2 fruit fly cellular contexts compared by ENCODE assay signal in the genomic region with DNA sequence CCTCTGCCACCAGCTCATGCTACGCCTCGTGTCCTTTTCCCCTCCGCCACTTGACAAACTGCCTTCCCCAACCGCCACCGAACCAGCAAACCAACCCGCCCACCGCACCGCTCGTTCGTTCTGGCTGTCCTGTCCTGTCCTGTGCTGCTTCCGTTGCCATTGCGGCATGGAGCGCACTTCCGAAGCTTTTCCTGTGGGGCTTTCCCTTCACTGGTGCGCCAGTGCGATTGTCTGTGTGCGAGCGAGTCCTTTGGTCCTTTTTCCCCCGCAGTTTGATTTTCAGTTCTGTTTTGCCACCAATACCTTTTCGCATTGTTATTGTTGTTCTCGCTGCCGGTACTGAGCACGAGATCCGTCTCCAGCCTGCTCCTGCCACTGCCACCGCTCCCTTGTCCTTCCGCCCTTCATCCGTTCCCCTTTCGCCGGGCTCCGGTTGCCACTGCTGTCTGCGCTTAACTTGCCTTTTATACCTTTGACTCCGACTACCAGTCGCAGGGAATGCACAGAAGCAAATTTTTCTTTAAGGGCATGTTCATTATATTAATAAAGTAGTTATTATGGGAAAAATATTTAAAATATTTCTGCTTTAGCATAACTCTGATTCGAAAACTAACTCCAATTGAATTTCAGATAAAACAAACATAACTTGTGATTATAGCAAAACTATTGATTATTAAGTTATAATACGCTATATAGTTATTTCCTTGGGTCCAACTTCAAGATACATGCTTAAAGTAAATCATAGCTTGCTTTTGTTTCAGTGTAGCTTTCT.
TF ChIP-seq lines count a peak whose summit lies in the region.

No protein-coding gene starts in this region.

TF ChIP-seq in whole organism, embryonic, 481 proteins besides CTCF, POLR2A, EP300 and RAD21 (continued from another document and continues in another):
- peak; percentile 66 for TF ChIP-seq unpg (GFP tag; optimal IDR thresholded peaks at IDR 0.05; lab: Kevin White, UChicago)
- TF ChIP-seq CG13287 (GFP tag; IDR thresholded peaks at IDR 0.05; lab: Robert Waterston, UW; ENCODE audit: partially characterized antibody) = no peak
- no peak for TF ChIP-seq br (optimal IDR thresholded peaks at IDR 0.05; lab: Kevin White, UChicago)
- TF ChIP-seq gcm (GFP tag; optimal IDR thresholded peaks at IDR 0.05; lab: Kevin White, UChicago) = peak; percentile 57
- TF ChIP-seq ash1 (GFP tag; optimal IDR thresholded peaks at IDR 0.05; lab: Kevin White, UChicago) = no peak
- no peak for TF ChIP-seq Usf (GFP tag; optimal IDR thresholded peaks at IDR 0.05; lab: Kevin White, UChicago)
- TF ChIP-seq Elba2 (GFP tag; optimal IDR thresholded peaks at IDR 0.05; lab: Kevin White, UChicago) = no peak
- TF ChIP-seq ci (GFP tag; IDR thresholded peaks at IDR 0.05; lab: Robert Waterston, UW) = no peak
- TF ChIP-seq luna (GFP tag; optimal IDR thresholded peaks at IDR 0.05; lab: Kevin White, UChicago) = no peak
- TF ChIP-seq dmrt99B (tag; optimal IDR thresholded peaks at IDR 0.05; lab: Kevin White, UChicago) = peak; percentile 87
- no peak for TF ChIP-seq gsb (GFP tag; IDR thresholded peaks at IDR 0.05; lab: Robert Waterston, UW)
- TF ChIP-seq exex (tag; optimal IDR thresholded peaks at IDR 0.05; lab: Kevin White, UChicago) = peak; percentile 15
- peak; percentile 47 for TF ChIP-seq Asciz (GFP tag; optimal IDR thresholded peaks at IDR 0.05; lab: Kevin White, UChicago)
- TF ChIP-seq Max (GFP tag; optimal IDR thresholded peaks at IDR 0.05; lab: Kevin White, UChicago) = peak; percentile 21
- TF ChIP-seq Chrac-16 (GFP tag; optimal IDR thresholded peaks at IDR 0.05; lab: Kevin White, UChicago) = peak; percentile 22
- TF ChIP-seq Sox102F (GFP tag; optimal IDR thresholded peaks at IDR 0.05; lab: Kevin White, UChicago) = peak; percentile 75
- TF ChIP-seq Mes4 (GFP tag; optimal IDR thresholded peaks at IDR 0.05; lab: Kevin White, UChicago) = no peak
- no peak for TF ChIP-seq da (GFP tag; optimal IDR thresholded peaks at IDR 0.05; lab: Kevin White, UChicago)
- no peak for TF ChIP-seq Sin3A (optimal IDR thresholded peaks at IDR 0.05; lab: Kevin White, UChicago)
- TF ChIP-seq CG34376 (GFP tag; optimal IDR thresholded peaks at IDR 0.05; lab: Kevin White, UChicago) = peak; percentile 67
- 0 out of 3 replicates have a peak, but pooled peaks have one; percentile 32 for TF ChIP-seq zfh1 (GFP tag; IDR thresholded peaks at IDR 0.05; lab: Robert Waterston, UW)
- TF ChIP-seq HLH3B (GFP tag; IDR thresholded peaks at IDR 0.05; lab: Robert Waterston, UW) = 0 out of 2 replicates have a peak, but pooled peaks have one; percentile 46
- TF ChIP-seq run (tag; optimal IDR thresholded peaks at IDR 0.05; lab: Kevin White, UChicago) = peak; percentile 38
- no peak for TF ChIP-seq CG31365 (tag; optimal IDR thresholded peaks at IDR 0.05; lab: Kevin White, UChicago)
- no peak for TF ChIP-seq Mrtf (GFP tag; IDR thresholded peaks at IDR 0.05; lab: Robert Waterston, UW)
- peak; percentile 74 for TF ChIP-seq CG31441 (GFP tag; IDR thresholded peaks at IDR 0.05; lab: Robert Waterston, UW)
- no peak for TF ChIP-seq CG10654 (GFP tag; optimal IDR thresholded peaks at IDR 0.05; lab: Kevin White, UChicago)
- no peak for TF ChIP-seq Taf1 (GFP tag; IDR thresholded peaks at IDR 0.05; lab: Robert Waterston, UW)
- no peak for TF ChIP-seq CG34224 (GFP tag; IDR thresholded peaks at IDR 0.05; lab: Robert Waterston, UW; ENCODE audit: partially characterized antibody)
- TF ChIP-seq ERR (GFP tag; optimal IDR thresholded peaks at IDR 0.05; lab: Kevin White, UChicago) = no peak
- no peak for TF ChIP-seq CG31388 (GFP tag; optimal IDR thresholded peaks at IDR 0.05; lab: Kevin White, UChicago)
- no peak for TF ChIP-seq CG14965 (GFP tag; optimal IDR thresholded peaks at IDR 0.05; lab: Kevin White, UChicago; ENCODE audit: borderline replicate concordance)
- TF ChIP-seq CG14710 (tag; optimal IDR thresholded peaks at IDR 0.05; lab: Kevin White, UChicago) = peak; percentile 41
- TF ChIP-seq sens (GFP tag; lab: Kevin White, UChicago) = peak; percentile 88
- no peak for TF ChIP-seq mld (GFP tag; IDR thresholded peaks at IDR 0.05; lab: Robert Waterston, UW; ENCODE audit: partially characterized antibody)
- no peak for TF ChIP-seq corto (GFP tag; optimal IDR thresholded peaks at IDR 0.05; lab: Kevin White, UChicago)
- TF ChIP-seq CG4617 (GFP tag; optimal IDR thresholded peaks at IDR 0.05; lab: Kevin White, UChicago; ENCODE audit: borderline replicate concordance) = no peak
- peak; percentile 53; the same call in 1 of the 2 replicates for TF ChIP-seq Adf1 (GFP tag; IDR thresholded peaks at IDR 0.05; lab: Robert Waterston, UW)
- no peak for TF ChIP-seq CG2199 (GFP tag; IDR thresholded peaks at IDR 0.05; lab: Robert Waterston, UW)
- peak; percentile 60; the same call in 1 of the 3 replicates for TF ChIP-seq so (GFP tag; IDR thresholded peaks at IDR 0.05; lab: Robert Waterston, UW)
- peak; percentile 73 for TF ChIP-seq CG6689 (GFP tag; IDR thresholded peaks at IDR 0.05; lab: Robert Waterston, UW)
- TF ChIP-seq Vsx1 (GFP tag; optimal IDR thresholded peaks at IDR 0.05; lab: Kevin White, UChicago) = peak; percentile 37
- no peak for TF ChIP-seq Awh (GFP tag; IDR thresholded peaks at IDR 0.05; lab: Robert Waterston, UW)
- TF ChIP-seq tna (GFP tag; IDR thresholded peaks at IDR 0.05; lab: Robert Waterston, UW; ENCODE audit: partially characterized antibody) = no peak
- TF ChIP-seq yki (optimal IDR thresholded peaks at IDR 0.05; lab: Kevin White, UChicago) = no peak
- TF ChIP-seq cato (GFP tag; optimal IDR thresholded peaks at IDR 0.05; lab: Kevin White, UChicago; ENCODE audit: borderline replicate concordance) = no peak
- TF ChIP-seq scrt (GFP tag; optimal IDR thresholded peaks at IDR 0.05; lab: Kevin White, UChicago) = peak; percentile 70
- no peak for TF ChIP-seq NC2β (GFP tag; optimal IDR thresholded peaks at IDR 0.05; lab: Kevin White, UChicago)
- TF ChIP-seq Bgb (GFP tag; IDR thresholded peaks at IDR 0.05; lab: Robert Waterston, UW; ENCODE audit: partially characterized antibody) = no peak; the same call in 1 of the 2 replicates
- TF ChIP-seq CG18764 (GFP tag; optimal IDR thresholded peaks at IDR 0.05; lab: Kevin White, UChicago) = peak; percentile 12
- TF ChIP-seq shn (GFP tag; optimal IDR thresholded peaks at IDR 0.05; lab: Kevin White, UChicago) = no peak
- TF ChIP-seq pita (GFP tag; optimal IDR thresholded peaks at IDR 0.05; lab: Kevin White, UChicago) = no peak
- peak; percentile 92 for TF ChIP-seq CG18599 (GFP tag; optimal IDR thresholded peaks at IDR 0.05; lab: Kevin White, UChicago)
- TF ChIP-seq CG15073 (GFP tag; optimal IDR thresholded peaks at IDR 0.05; lab: Kevin White, UChicago) = no peak
- TF ChIP-seq bbx (GFP tag; IDR thresholded peaks at IDR 0.05; lab: Robert Waterston, UW; ENCODE audit: partially characterized antibody) = no peak
- TF ChIP-seq CG13424 (tag; optimal IDR thresholded peaks at IDR 0.05; lab: Kevin White, UChicago) = peak; percentile 87
- TF ChIP-seq az2 (GFP tag; optimal IDR thresholded peaks at IDR 0.05; lab: Kevin White, UChicago) = peak; percentile 45
- TF ChIP-seq CG10147 (GFP tag; optimal IDR thresholded peaks at IDR 0.05; lab: Kevin White, UChicago) = peak; percentile 76
- no peak for TF ChIP-seq CG17568 (GFP tag; optimal IDR thresholded peaks at IDR 0.05; lab: Kevin White, UChicago)
- peak; percentile 25 for TF ChIP-seq CG12071 (GFP tag; optimal IDR thresholded peaks at IDR 0.05; lab: Kevin White, UChicago)

TF ChIP-seq in whole organism, prepupa, 60 proteins besides CTCF, POLR2A, EP300 and RAD21 (continued from another document):
- peak; percentile 8 for TF ChIP-seq CG11762 (GFP tag; optimal IDR thresholded peaks at IDR 0.05; lab: Kevin White, UChicago; ENCODE audit: insufficient read depth)
TF ChIP-seq in whole organism, prepupa: peak in this region for 47.
